Fruit fly (Drosophila melanogaster): ENCODE data around the gene Zmynd8.

Zmynd8 gene

dm6 chr3R:31683048-31683857 is 14.0 kb downstream of the Zmynd8 start:
- no peak for TF ChIP-seq rn (GFP tag; IDR thresholded peaks at IDR 0.05)
- TF ChIP-seq CG15710 (tag; optimal IDR thresholded peaks at IDR 0.05) = peak; percentile 17
- peak; percentile 20 for TF ChIP-seq CG8159 (tag; optimal IDR thresholded peaks at IDR 0.05)

- TF ChIP-seq CG8159 (tag; optimal IDR thresholded peaks at IDR 0.05) (peak; percentile 85), CG10348 (GFP tag; IDR thresholded peaks at IDR 0.05) (no peak), CG15710 (tag; optimal IDR thresholded peaks at IDR 0.05) (peak; percentile 87), CG17806 (tag; optimal IDR thresholded peaks at IDR 0.05) (peak; percentile 89), CG8301 (tag; optimal IDR thresholded peaks at IDR 0.05) (peak; percentile 90), rn (GFP tag; IDR thresholded peaks at IDR 0.05) (peak; percentile 77), fd96Ca (GFP tag; IDR thresholded peaks at IDR 0.05) (peak; percentile 90), CG9948 (tag; optimal IDR thresholded peaks at IDR 0.05) (peak; percentile 91), Pif1A (GFP tag; optimal IDR thresholded peaks at IDR 0.05) (peak; percentile 91), CG32121 (GFP tag; IDR thresholded peaks at IDR 0.05) (peak; percentile 76), CG13204 (GFP tag; optimal IDR thresholded peaks at IDR 0.05) (peak; percentile 87), EcR (GFP tag; optimal IDR thresholded peaks at IDR 0.05) (peak; percentile 84), gl (tag; optimal IDR thresholded peaks at IDR 0.05) (peak; percentile 81), Snoo (tag; optimal IDR thresholded peaks at IDR 0.05) (peak; percentile 96), CG34367 (tag; optimal IDR thresholded peaks at IDR 0.05) (peak; percentile 89), CG14655 (GFP tag; optimal IDR thresholded peaks at IDR 0.05) (peak; percentile 95), D1 (tag; optimal IDR thresholded peaks at IDR 0.05) (peak; percentile 32), Ets98B (GFP tag; IDR thresholded peaks at IDR 0.05) (peak; percentile 69), Pif1B (GFP tag; optimal IDR thresholded peaks at IDR 0.05) (peak; percentile 91), CG12605 (GFP tag; IDR thresholded peaks at IDR 0.05) (peak; percentile 80), CG4496 (GFP tag; IDR thresholded peaks at IDR 0.05) (peak; percentile 91)
Measured at dm6 chr3R:31686692-31687351, 17.6 kb downstream of the Zmynd8 start.

- TF ChIP-seq CG32121 (GFP tag; IDR thresholded peaks at IDR 0.05) = peak; percentile 62; the same call in 1 of the 2 replicates
- TF ChIP-seq fd96Ca (GFP tag; IDR thresholded peaks at IDR 0.05) = peak; percentile 62; the same call in 2 of the 3 replicates
- TF ChIP-seq rn (GFP tag; IDR thresholded peaks at IDR 0.05) = peak; percentile 41; the same call in 1 of the 2 replicates
- TF ChIP-seq CG4496 (GFP tag; IDR thresholded peaks at IDR 0.05) = peak; percentile 73; the same call in 1 of the 3 replicates
- TF ChIP-seq CG8159 (tag; optimal IDR thresholded peaks at IDR 0.05) = no peak
- no peak for TF ChIP-seq CG9948 (tag; optimal IDR thresholded peaks at IDR 0.05)
- TF ChIP-seq gl (tag; optimal IDR thresholded peaks at IDR 0.05) = no peak
- TF ChIP-seq CG17806 (tag; optimal IDR thresholded peaks at IDR 0.05) = peak; percentile 10
- TF ChIP-seq Ets98B (GFP tag; IDR thresholded peaks at IDR 0.05) = peak; percentile 53
- peak; percentile 60 for TF ChIP-seq Pif1B (GFP tag; optimal IDR thresholded peaks at IDR 0.05)
- no peak for TF ChIP-seq EcR (GFP tag; optimal IDR thresholded peaks at IDR 0.05)
- TF ChIP-seq CG14655 (GFP tag; optimal IDR thresholded peaks at IDR 0.05) = peak; percentile 64
- TF ChIP-seq CG10348 (GFP tag; IDR thresholded peaks at IDR 0.05) = no peak
- TF ChIP-seq CG12605 (GFP tag; IDR thresholded peaks at IDR 0.05) = peak; percentile 49
- TF ChIP-seq CG13204 (GFP tag; optimal IDR thresholded peaks at IDR 0.05) = no peak
- peak; percentile 61 for TF ChIP-seq Pif1A (GFP tag; optimal IDR thresholded peaks at IDR 0.05)
- peak; percentile 55 for TF ChIP-seq CG8301 (tag; optimal IDR thresholded peaks at IDR 0.05)
- peak; percentile 2 for TF ChIP-seq CG15710 (tag; optimal IDR thresholded peaks at IDR 0.05)
- no peak for TF ChIP-seq D1 (tag; optimal IDR thresholded peaks at IDR 0.05)
- TF ChIP-seq Snoo (tag; optimal IDR thresholded peaks at IDR 0.05) = peak; percentile 49
- TF ChIP-seq CG34367 (tag; optimal IDR thresholded peaks at IDR 0.05) = no peak
Measured at dm6 chr3R:31687782-31688181, 18.5 kb downstream of the Zmynd8 start.

dm6 chr3R:31688671-31689642 is 19.7 kb downstream of the Zmynd8 start:
- TF ChIP-seq CG9948 (tag; optimal IDR thresholded peaks at IDR 0.05) (peak; percentile 35), Pif1B (GFP tag; optimal IDR thresholded peaks at IDR 0.05) (peak; percentile 68), Snoo (tag; optimal IDR thresholded peaks at IDR 0.05) (peak; percentile 57), D1 (tag; optimal IDR thresholded peaks at IDR 0.05) (no peak), CG4496 (GFP tag; IDR thresholded peaks at IDR 0.05) (peak; percentile 47; the same call in 1 of the 3 replicates), CG17806 (tag; optimal IDR thresholded peaks at IDR 0.05) (peak; percentile 29), EcR (GFP tag; optimal IDR thresholded peaks at IDR 0.05) (peak; percentile 98), Ets98B (GFP tag; IDR thresholded peaks at IDR 0.05) (no peak), CG14655 (GFP tag; optimal IDR thresholded peaks at IDR 0.05) (peak; percentile 56), CG10348 (GFP tag; IDR thresholded peaks at IDR 0.05) (no peak), CG32121 (GFP tag; IDR thresholded peaks at IDR 0.05) (no peak), fd96Ca (GFP tag; IDR thresholded peaks at IDR 0.05) (peak; percentile 55; the same call in 2 of the 3 replicates), CG15710 (tag; optimal IDR thresholded peaks at IDR 0.05) (peak; percentile 30), gl (tag; optimal IDR thresholded peaks at IDR 0.05) (no peak), CG34367 (tag; optimal IDR thresholded peaks at IDR 0.05) (peak; percentile 2), Pif1A (GFP tag; optimal IDR thresholded peaks at IDR 0.05) (peak; percentile 12), CG12605 (GFP tag; IDR thresholded peaks at IDR 0.05) (no peak), CG13204 (GFP tag; optimal IDR thresholded peaks at IDR 0.05) (no peak), CG8301 (tag; optimal IDR thresholded peaks at IDR 0.05) (peak; percentile 10), rn (GFP tag; IDR thresholded peaks at IDR 0.05) (no peak), CG8159 (tag; optimal IDR thresholded peaks at IDR 0.05) (peak; percentile 60)

Data from whole organism, pupa.